Fruit fly (Drosophila melanogaster) whole organism, prepupa: ENCODE measurements around the gene Or33b.

ENCODE experiments used
- Blimp-1 ChIP-seq: fragments of 200-800 bp; sonication (Bioruptor generic); optimal IDR thresholded peaks from 3 replicates; lab custom pipeline; 2017; ENCODE audit warnings: missing biosample characterization, missing genetic modification characterization, mild to moderate bottlenecking, moderate library complexity, missing genetic modification reagents
- CG10631 ChIP-seq: fragments of 200-800 bp; sonication (Bioruptor generic); optimal IDR thresholded peaks from 2 replicates; lab custom pipeline; 2016; ENCODE audit warnings: missing biosample characterization, missing genetic modification characterization
- CG10669 ChIP-seq: fragments of 200-800 bp; sonication (Bioruptor generic); optimal IDR thresholded peaks from 3 replicates; lab custom pipeline; 2018; ENCODE audit warnings: missing biosample characterization, mild to moderate bottlenecking, missing genetic modification characterization, moderate library complexity
- CG11294 ChIP-seq: fragments of 200-800 bp; sonication (Bioruptor generic); IDR thresholded peaks from 2 replicates; pipeline ENCODE4 v1.3.6; 2022; ENCODE audit warnings: missing biosample characterization, missing genetic modification characterization
- CG11762 ChIP-seq: fragments of 200-800 bp; sonication (Bioruptor generic); optimal IDR thresholded peaks from 3 replicates; lab custom pipeline; 2016; ENCODE audit warnings: missing biosample characterization, missing genetic modification characterization; ENCODE audit not compliant: insufficient read depth
- CG15336 ChIP-seq: fragments of 200-800 bp; sonication (Bioruptor generic); IDR thresholded peaks from 2 replicates; pipeline ENCODE4 v1.3.6; 2022; ENCODE audit warnings: missing biosample characterization, missing genetic modification characterization
- CG1621 ChIP-seq: fragments of 200-800 bp; sonication (Bioruptor generic); optimal IDR thresholded peaks from 3 replicates; lab custom pipeline; 2018; ENCODE audit warnings: missing biosample characterization, mild to moderate bottlenecking, missing genetic modification characterization
- CG16779 ChIP-seq: fragments of 200-800 bp; sonication (Bioruptor generic); optimal IDR thresholded peaks from 3 replicates; lab custom pipeline; 2017; ENCODE audit warnings: missing biosample characterization, mild to moderate bottlenecking, missing genetic modification characterization
- CG31627 ChIP-seq: fragments of 200-800 bp; sonication (Bioruptor generic); optimal IDR thresholded peaks from 3 replicates; lab custom pipeline; 2016; ENCODE audit warnings: missing biosample characterization, missing genetic modification characterization
- CG34406 ChIP-seq: fragments of 200-800 bp; sonication (Bioruptor generic); optimal IDR thresholded peaks from 3 replicates; lab custom pipeline; 2016; ENCODE audit warnings: missing biosample characterization, missing genetic modification characterization
- CG3919 ChIP-seq: fragments of 200-800 bp; sonication (Bioruptor generic); optimal IDR thresholded peaks from 3 replicates; lab custom pipeline; 2016; ENCODE audit warnings: missing biosample characterization, missing genetic modification characterization
- CG6163 ChIP-seq: fragments of 200-800 bp; sonication (Bioruptor generic); IDR thresholded peaks from 3 replicates; pipeline ENCODE4 v1.3.6; 2022; ENCODE audit warnings: missing biosample characterization, missing genetic modification characterization
- CG6792 ChIP-seq: fragments of 200-800 bp; sonication (Bioruptor generic); optimal IDR thresholded peaks from 3 replicates; lab custom pipeline; 2016; ENCODE audit warnings: missing biosample characterization, missing genetic modification characterization
- CG6808 ChIP-seq: fragments of 200-800 bp; sonication (Bioruptor generic); optimal IDR thresholded peaks from 3 replicates; lab custom pipeline; 2017; ENCODE audit warnings: missing biosample characterization, missing genetic modification characterization, mild to moderate bottlenecking, moderate library complexity, missing genetic modification reagents
- CG6854 ChIP-seq: fragments of 200-800 bp; sonication (Bioruptor generic); optimal IDR thresholded peaks from 2 replicates; lab custom pipeline; 2017; ENCODE audit warnings: missing biosample characterization, mild to moderate bottlenecking, missing genetic modification characterization
- CG7368 ChIP-seq: fragments of 200-800 bp; sonication (Bioruptor generic); optimal IDR thresholded peaks from 3 replicates; lab custom pipeline; 2016; ENCODE audit warnings: missing biosample characterization, missing genetic modification characterization
- CG8119 ChIP-seq: fragments of 200-800 bp; sonication (Bioruptor generic); IDR thresholded peaks from 3 replicates; pipeline ENCODE4 v1.3.6; 2022; ENCODE audit warnings: missing biosample characterization, missing genetic modification characterization
- CG8319 ChIP-seq: fragments of 200-800 bp; sonication (Bioruptor generic); optimal IDR thresholded peaks from 3 replicates; lab custom pipeline; 2016; ENCODE audit warnings: missing biosample characterization, missing genetic modification characterization
- CG8632 ChIP-seq: fragments of 200-800 bp; sonication (Bioruptor generic); optimal IDR thresholded peaks from 3 replicates; lab custom pipeline; 2016; ENCODE audit warnings: missing biosample characterization, missing genetic modification characterization
- CG9139 ChIP-seq: fragments of 200-800 bp; sonication (Bioruptor generic); optimal IDR thresholded peaks from 3 replicates; lab custom pipeline; 2017; ENCODE audit warnings: missing biosample characterization, mild to moderate bottlenecking, missing genetic modification characterization
- Eip75B ChIP-seq: fragments of 200-800 bp; sonication (Bioruptor generic); optimal IDR thresholded peaks from 3 replicates; lab custom pipeline; 2016; ENCODE audit warnings: missing biosample characterization, missing genetic modification characterization
- Eip78C ChIP-seq: fragments of 200-800 bp; sonication (Bioruptor generic); peaks from one replicate; lab custom pipeline; 2016; ENCODE audit warnings: missing biosample characterization, missing genetic modification characterization
- Eip93F ChIP-seq: fragments of 200-800 bp; sonication (Bioruptor generic); optimal IDR thresholded peaks from 2 replicates; lab custom pipeline; 2016; ENCODE audit warnings: missing biosample characterization, mild to moderate bottlenecking, missing genetic modification characterization
- Gug ChIP-seq: fragments of 200-800 bp; sonication (Bioruptor generic); IDR thresholded peaks from 2 replicates; pipeline ENCODE4 v1.3.6; 2022; ENCODE audit warnings: missing biosample characterization, missing genetic modification characterization
- Hr38 ChIP-seq: sonication (Bioruptor generic); optimal IDR thresholded peaks from 2 replicates; lab custom pipeline; 2016; ENCODE audit warnings: missing biosample characterization, missing genetic modification characterization
- Hr39 ChIP-seq: fragments of 200-800 bp; sonication (Bioruptor generic); optimal IDR thresholded peaks from 2 replicates; lab custom pipeline; 2016; ENCODE audit warnings: missing biosample characterization, missing genetic modification characterization
- Lpt ChIP-seq: fragments of 200-800 bp; sonication (Bioruptor generic); optimal IDR thresholded peaks from 3 replicates; lab custom pipeline; 2016; ENCODE audit warnings: missing biosample characterization, missing genetic modification characterization
- Met ChIP-seq: fragments of 200-800 bp; sonication (Bioruptor generic); optimal IDR thresholded peaks from 3 replicates; lab custom pipeline; 2016; ENCODE audit warnings: missing biosample characterization, missing genetic modification characterization
- OdsH ChIP-seq: fragments of 200-800 bp; sonication (Bioruptor generic); optimal IDR thresholded peaks from 3 replicates; lab custom pipeline; 2016; ENCODE audit warnings: missing biosample characterization, missing genetic modification characterization
- Smox ChIP-seq: fragments of 200-800 bp; sonication (Bioruptor generic); optimal IDR thresholded peaks from 3 replicates; lab custom pipeline; 2016; ENCODE audit warnings: missing biosample characterization, missing genetic modification characterization
- Sox102F ChIP-seq: fragments of 200-800 bp; sonication (Bioruptor generic); optimal IDR thresholded peaks from 2 replicates; lab custom pipeline; 2016; ENCODE audit warnings: missing biosample characterization, mild to moderate bottlenecking, missing genetic modification characterization
- Sox14 ChIP-seq: fragments of 200-800 bp; sonication (Bioruptor generic); optimal IDR thresholded peaks from 3 replicates; lab custom pipeline; 2016; ENCODE audit warnings: missing biosample characterization, missing genetic modification characterization
- achi ChIP-seq: fragments of 200-800 bp; sonication (Bioruptor generic); optimal IDR thresholded peaks from 3 replicates; lab custom pipeline; 2016; ENCODE audit warnings: missing biosample characterization, missing genetic modification characterization
- acj6 ChIP-seq: fragments of 200-800 bp; sonication (Bioruptor generic); optimal IDR thresholded peaks from 3 replicates; lab custom pipeline; 2016; ENCODE audit warnings: missing biosample characterization, missing genetic modification characterization
- cyc ChIP-seq: fragments of 200-800 bp; sonication (Bioruptor generic); optimal IDR thresholded peaks from 3 replicates; lab custom pipeline; 2016; ENCODE audit warnings: missing biosample characterization, missing genetic modification characterization
- dac ChIP-seq: fragments of 200-800 bp; sonication (Bioruptor generic); optimal IDR thresholded peaks from 2 replicates; lab custom pipeline; 2017; ENCODE audit warnings: missing biosample characterization, mild to moderate bottlenecking, missing genetic modification characterization
- eg ChIP-seq: fragments of 200-800 bp; sonication (Bioruptor generic); IDR thresholded peaks from 3 replicates; pipeline ENCODE4 v1.3.6; 2022; ENCODE audit warnings: missing biosample characterization, missing genetic modification characterization
- esn ChIP-seq: fragments of 200-800 bp; sonication (Bioruptor generic); optimal IDR thresholded peaks from 2 replicates; lab custom pipeline; 2016; ENCODE audit warnings: missing biosample characterization, mild to moderate bottlenecking, missing genetic modification characterization, moderate library complexity
- fd59A ChIP-seq: fragments of 200-800 bp; sonication (Bioruptor generic); optimal IDR thresholded peaks from 2 replicates; lab custom pipeline; 2017; ENCODE audit warnings: missing biosample characterization, mild to moderate bottlenecking, missing genetic modification characterization, missing genetic modification reagents
- fd85E ChIP-seq: fragments of 200-800 bp; sonication (Bioruptor generic); optimal IDR thresholded peaks from 3 replicates; lab custom pipeline; 2016; ENCODE audit warnings: missing biosample characterization, missing genetic modification characterization
- pdm3 ChIP-seq: fragments of 200-800 bp; sonication (Bioruptor generic); optimal IDR thresholded peaks from 3 replicates; lab custom pipeline; 2016; ENCODE audit warnings: missing biosample characterization, missing genetic modification characterization
- salr ChIP-seq, 2 experiments: fragments of 200-800 bp; sonication (Bioruptor generic); optimal IDR thresholded peaks; 3 replicates each; lab custom pipeline; 2016 to 2018; ENCODE audit warnings: missing biosample characterization in 2 of 2, missing genetic modification characterization in 2 of 2, mild to moderate bottlenecking in 1 of 2
- spab ChIP-seq: fragments of 200-800 bp; sonication (Bioruptor generic); optimal IDR thresholded peaks from 2 replicates; lab custom pipeline; 2017; ENCODE audit warnings: missing biosample characterization, mild to moderate bottlenecking, missing genetic modification characterization, missing genetic modification reagents
- ss ChIP-seq, 2 experiments: fragments of 200-800 bp; sonication (Bioruptor generic); optimal IDR thresholded peaks; 2 replicates in 1 of 2; 3 replicates in 1 of 2; lab custom pipeline; 2017 to 2018; ENCODE audit warnings: mild to moderate bottlenecking in 2 of 2, missing biosample characterization in 2 of 2, missing genetic modification characterization in 2 of 2, moderate library complexity in 1 of 2
- topi ChIP-seq: fragments of 200-800 bp; sonication (Bioruptor generic); optimal IDR thresholded peaks from 3 replicates; lab custom pipeline; 2016; ENCODE audit warnings: missing biosample characterization, missing genetic modification characterization
- vri ChIP-seq: fragments of 200-800 bp; sonication (Bioruptor generic); optimal IDR thresholded peaks from 3 replicates; lab custom pipeline; 2016; ENCODE audit warnings: missing biosample characterization, mild to moderate bottlenecking, missing genetic modification characterization

Gene Or33b

dm6 chr2L:11947641-11948040, 11.7 kb downstream of the Or33b start, which contains the start of gene CG16964:
Gene CG16964, plus strand, starts transcription at chr2L:11947941.
- TF ChIP-seq CG11762 (GFP tag; lab: Kevin White, UChicago) = no peak
- no peak for TF ChIP-seq cyc (GFP tag; lab: Kevin White, UChicago)
- TF ChIP-seq Met (GFP tag; lab: Kevin White, UChicago) = no peak
- no peak for TF ChIP-seq CG6163 (GFP tag; lab: Robert Waterston, UW)
- no peak for TF ChIP-seq Eip93F
- no peak for TF ChIP-seq Eip78C (GFP tag; lab: Kevin White, UChicago)
- TF ChIP-seq dac (GFP tag; lab: Kevin White, UChicago) = no peak
- no peak for TF ChIP-seq salr (GFP tag; optimal IDR thresholded peaks at IDR 0.05; lab: Kevin White, UChicago)
- no peak for TF ChIP-seq CG6808 (GFP tag; lab: Kevin White, UChicago)
- TF ChIP-seq fd59A (GFP tag; lab: Kevin White, UChicago) = no peak
- TF ChIP-seq spab = no peak
- TF ChIP-seq esn = no peak
- TF ChIP-seq OdsH (GFP tag; lab: Kevin White, UChicago) = no peak
- no peak for TF ChIP-seq Blimp-1 (GFP tag; lab: Kevin White, UChicago)
- no peak for TF ChIP-seq CG9139 (GFP tag; lab: Kevin White, UChicago)
- no peak for TF ChIP-seq CG31627 (GFP tag; lab: Kevin White, UChicago)

dm6 chr2L:11948479-11948878, 12.5 kb downstream of the Or33b start:
- no peak for TF ChIP-seq Eip93F
- TF ChIP-seq CG1621 (tag; lab: Kevin White, UChicago) = no peak
- no peak for TF ChIP-seq CG8319
- TF ChIP-seq OdsH (GFP tag; lab: Kevin White, UChicago) = no peak

dm6 chr2L:11949917-11950316, 13.9 kb downstream of the Or33b start:
- TF ChIP-seq ss (GFP tag; optimal IDR thresholded peaks at IDR 0.05; lab: Kevin White, UChicago) (peak in 1 of 2 experiments; percentile 23), Eip75B (GFP tag; lab: Kevin White, UChicago) (peak; percentile 59), CG16779 (tag; lab: Kevin White, UChicago) (peak; percentile 73), CG11294 (GFP tag; lab: Robert Waterston, UW) (peak; percentile 88), vri (GFP tag; lab: Kevin White, UChicago) (no peak), Met (GFP tag; lab: Kevin White, UChicago) (peak; percentile 53), CG6854 (no peak), CG10631 (GFP tag; lab: Kevin White, UChicago) (peak; percentile 80), fd85E (GFP tag; lab: Kevin White, UChicago) (no peak), Hr38 (GFP tag; lab: Kevin White, UChicago) (peak; percentile 66), Hr39 (GFP tag; lab: Kevin White, UChicago) (peak; percentile 56), cyc (GFP tag; lab: Kevin White, UChicago) (peak; percentile 26), esn (no peak), Sox14 (GFP tag; lab: Kevin White, UChicago) (peak; percentile 75), eg (GFP tag; lab: Robert Waterston, UW) (peak; percentile 96), CG11762 (GFP tag; lab: Kevin White, UChicago) (peak; percentile 52), dac (GFP tag; lab: Kevin White, UChicago) (peak; percentile 87), CG1621 (tag; lab: Kevin White, UChicago) (peak; percentile 64), Lpt (GFP tag; lab: Kevin White, UChicago) (peak; percentile 84), CG8632 (GFP tag; lab: Kevin White, UChicago) (peak; percentile 33), CG6808 (GFP tag; lab: Kevin White, UChicago) (peak; percentile 27), CG8119 (GFP tag; lab: Robert Waterston, UW) (peak; percentile 96), CG3919 (GFP tag; lab: Kevin White, UChicago) (peak; percentile 67), Smox (GFP tag; lab: Kevin White, UChicago) (peak; percentile 21), Sox102F (GFP tag; lab: Kevin White, UChicago) (no peak), CG6792 (GFP tag; lab: Kevin White, UChicago) (peak; percentile 47), acj6 (peak; percentile 73), topi (GFP tag; lab: Kevin White, UChicago) (peak; percentile 25), achi (GFP tag; lab: Kevin White, UChicago) (peak; percentile 78), CG34406 (GFP tag; lab: Kevin White, UChicago) (peak; percentile 50), Gug (GFP tag; lab: Robert Waterston, UW) (peak; percentile 89), pdm3 (GFP tag; lab: Kevin White, UChicago) (peak; percentile 82), CG7368 (GFP tag; lab: Kevin White, UChicago) (peak; percentile 16), fd59A (GFP tag; lab: Kevin White, UChicago) (peak; percentile 65), CG8319 (no peak), salr (GFP tag; optimal IDR thresholded peaks at IDR 0.05; lab: Kevin White, UChicago) (peak; percentile 39 to 78), CG15336 (GFP tag; lab: Robert Waterston, UW) (peak; percentile 95), CG10669 (GFP tag; lab: Kevin White, UChicago) (peak; percentile 56), CG9139 (GFP tag; lab: Kevin White, UChicago) (peak; percentile 9)
